Fruit fly (Drosophila melanogaster): ENCODE data around the gene CG7044.

Gene CG7044

DNA sequence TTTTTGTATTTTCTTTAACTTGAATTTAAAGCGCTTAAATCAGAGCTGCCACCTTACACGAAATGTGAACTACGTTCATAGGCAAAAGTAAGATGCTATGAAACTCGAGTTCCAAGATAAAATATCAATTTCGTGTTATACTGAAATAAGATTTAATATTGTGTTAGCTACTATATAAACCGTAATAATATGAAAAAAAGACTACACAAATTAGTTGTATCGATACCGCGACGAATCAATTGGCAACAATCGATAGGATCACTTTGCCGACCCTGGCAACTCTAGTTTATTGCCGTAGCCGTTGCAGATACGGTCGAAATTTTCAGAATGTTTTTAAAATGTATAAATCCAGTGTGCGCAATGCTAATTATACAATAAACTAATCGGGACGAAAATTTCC, 38.9 kb upstream of the CG7044 start, which contains the start of gene SNF4Agamma (continued):
- no peak for TF ChIP-seq Fer2 (tag; optimal IDR thresholded peaks at IDR 0.05)
- peak; percentile 80 for TF ChIP-seq Myb (GFP tag; optimal IDR thresholded peaks at IDR 0.05)
- no peak for TF ChIP-seq CG3838 (GFP tag; optimal IDR thresholded peaks at IDR 0.05)
- no peak for TF ChIP-seq Deaf1 (tag; optimal IDR thresholded peaks at IDR 0.05)
- no peak for TF ChIP-seq CG6683 (GFP tag; optimal IDR thresholded peaks at IDR 0.05)
- TF ChIP-seq CG10431 (GFP tag; optimal IDR thresholded peaks at IDR 0.05): no peak
- TF ChIP-seq pita (GFP tag; optimal IDR thresholded peaks at IDR 0.05): no peak
- peak; percentile 84 for TF ChIP-seq stwl (tag; optimal IDR thresholded peaks at IDR 0.05)
- no peak for TF ChIP-seq CG1647 (GFP tag; optimal IDR thresholded peaks at IDR 0.05)
- no peak for TF ChIP-seq CrebB (tag; optimal IDR thresholded peaks at IDR 0.05)
- TF ChIP-seq CG6854 (GFP tag; optimal IDR thresholded peaks at IDR 0.05): no peak
- TF ChIP-seq dysf (GFP tag; IDR thresholded peaks at IDR 0.05): no peak
- TF ChIP-seq CG12744 (GFP tag; optimal IDR thresholded peaks at IDR 0.05): no peak
- TF ChIP-seq CG6813 (GFP tag; optimal IDR thresholded peaks at IDR 0.05): no peak
- TF ChIP-seq grn (GFP tag; optimal IDR thresholded peaks at IDR 0.05): peak; percentile 3
- TF ChIP-seq nom (GFP tag; optimal IDR thresholded peaks at IDR 0.05): no peak
- TF ChIP-seq hth (optimal IDR thresholded peaks at IDR 0.05): no peak
- peak; percentile 45 for TF ChIP-seq CG9817 (tag; optimal IDR thresholded peaks at IDR 0.05)
- no peak for TF ChIP-seq Optix (GFP tag; IDR thresholded peaks at IDR 0.05)
- TF ChIP-seq pros (GFP tag; optimal IDR thresholded peaks at IDR 0.05): no peak
- TF ChIP-seq CG17385 (GFP tag; optimal IDR thresholded peaks at IDR 0.05): no peak
- TF ChIP-seq gsb (GFP tag; IDR thresholded peaks at IDR 0.05): no peak
- no peak for TF ChIP-seq CG11456 (GFP tag; IDR thresholded peaks at IDR 0.05)
- TF ChIP-seq CG12155 (GFP tag; optimal IDR thresholded peaks at IDR 0.05): peak; percentile 35
- peak; percentile 56 for TF ChIP-seq CoRest (tag; optimal IDR thresholded peaks at IDR 0.05)
- TF ChIP-seq Lim3 (GFP tag; IDR thresholded peaks at IDR 0.05): no peak
- no peak for TF ChIP-seq cad (GFP tag; optimal IDR thresholded peaks at IDR 0.05)
- TF ChIP-seq CG30020 (tag; optimal IDR thresholded peaks at IDR 0.05): peak; percentile 16
- peak; percentile 4 for TF ChIP-seq Hsf (GFP tag; optimal IDR thresholded peaks at IDR 0.05)
- no peak for TF ChIP-seq CG31441 (GFP tag; IDR thresholded peaks at IDR 0.05)
- peak; percentile 29 for TF ChIP-seq gfzf (GFP tag; optimal IDR thresholded peaks at IDR 0.05)
- no peak for TF ChIP-seq CG6175 (GFP tag; IDR thresholded peaks at IDR 0.05)
- no peak for TF ChIP-seq CG8478 (optimal IDR thresholded peaks at IDR 0.05)
- peak; percentile 15 for TF ChIP-seq vfl (GFP tag; optimal IDR thresholded peaks at IDR 0.05)
- TF ChIP-seq CG12071 (GFP tag; optimal IDR thresholded peaks at IDR 0.05): no peak
- no peak for TF ChIP-seq br (optimal IDR thresholded peaks at IDR 0.05)
- TF ChIP-seq BEAF-32 (GFP tag; optimal IDR thresholded peaks at IDR 0.05): peak; percentile 79
- no peak for TF ChIP-seq CG32767 (GFP tag; IDR thresholded peaks at IDR 0.05)
- TF ChIP-seq CG18011 (GFP tag; optimal IDR thresholded peaks at IDR 0.05): peak; percentile 97
- peak; percentile 51; the same call in 2 of the 3 replicates for TF ChIP-seq CG17361 (GFP tag; IDR thresholded peaks at IDR 0.05)
- no peak for TF ChIP-seq Stat92E (GFP tag; optimal IDR thresholded peaks at IDR 0.05)
- 0 out of 2 replicates have a peak, but pooled peaks have one; percentile 16 for TF ChIP-seq esg (GFP tag; conservative IDR thresholded peaks at IDR 0.05)
- no peak for TF ChIP-seq sqz (GFP tag; optimal IDR thresholded peaks at IDR 0.05)
- TF ChIP-seq CG14860 (GFP tag; IDR thresholded peaks at IDR 0.05; ENCODE audit: partially characterized antibody): peak; percentile 44; the same call in 2 of the 3 replicates
- TF ChIP-seq crc (GFP tag; optimal IDR thresholded peaks at IDR 0.05): no peak
- TF ChIP-seq MESR4 (GFP tag; optimal IDR thresholded peaks at IDR 0.05): no peak
- TF ChIP-seq CG3726 (GFP tag; IDR thresholded peaks at IDR 0.05): no peak
- TF ChIP-seq CG32532 (GFP tag; IDR thresholded peaks at IDR 0.05): peak; percentile 48
- no peak for TF ChIP-seq btn (GFP tag; optimal IDR thresholded peaks at IDR 0.05)
- no peak for TF ChIP-seq nau (GFP tag; optimal IDR thresholded peaks at IDR 0.05)
- TF ChIP-seq CG17612 (GFP tag; IDR thresholded peaks at IDR 0.05): no peak
- no peak for TF ChIP-seq tio (GFP tag; optimal IDR thresholded peaks at IDR 0.05)
